Fruit fly (Drosophila melanogaster): ENCODE results near the gene CG14937.

CG14937 gene

dm6 chr2L:11807697-11808226 lies 13.9 kb upstream of the CG14937 start:
- TF ChIP-seq Ets98B (GFP tag; IDR thresholded peaks at IDR 0.05) (peak; percentile 25), fd96Ca (GFP tag; IDR thresholded peaks at IDR 0.05) (peak; percentile 60; the same call in 1 of the 3 replicates), Snoo (tag; optimal IDR thresholded peaks at IDR 0.05) (peak; percentile 5), CG4496 (GFP tag; IDR thresholded peaks at IDR 0.05) (peak; percentile 51; the same call in 1 of the 3 replicates), Pif1A (GFP tag; optimal IDR thresholded peaks at IDR 0.05) (no peak), D1 (tag; optimal IDR thresholded peaks at IDR 0.05) (no peak), Pif1B (GFP tag; optimal IDR thresholded peaks at IDR 0.05) (peak; percentile 44), CG8159 (tag; optimal IDR thresholded peaks at IDR 0.05) (no peak), gl (tag; optimal IDR thresholded peaks at IDR 0.05) (no peak), CG13204 (GFP tag; optimal IDR thresholded peaks at IDR 0.05) (peak; percentile 75), CG14655 (GFP tag; optimal IDR thresholded peaks at IDR 0.05) (peak; percentile 12), CG12605 (GFP tag; IDR thresholded peaks at IDR 0.05) (peak; percentile 50), CG8301 (tag; optimal IDR thresholded peaks at IDR 0.05) (no peak), CG32121 (GFP tag; IDR thresholded peaks at IDR 0.05) (peak; percentile 70), CG15710 (tag; optimal IDR thresholded peaks at IDR 0.05) (no peak), EcR (GFP tag; optimal IDR thresholded peaks at IDR 0.05) (peak; percentile 71), CG17806 (tag; optimal IDR thresholded peaks at IDR 0.05) (peak; percentile 9)

- peak; percentile 76 for TF ChIP-seq CG15710 (tag; optimal IDR thresholded peaks at IDR 0.05)
- TF ChIP-seq Snoo (tag; optimal IDR thresholded peaks at IDR 0.05), result peak; percentile 74
- peak; percentile 78 for TF ChIP-seq CG34367 (tag; optimal IDR thresholded peaks at IDR 0.05)
- peak; percentile 82 for TF ChIP-seq EcR (GFP tag; optimal IDR thresholded peaks at IDR 0.05)
- peak; percentile 92 for TF ChIP-seq CG4496 (GFP tag; IDR thresholded peaks at IDR 0.05)
- TF ChIP-seq CG10348 (GFP tag; IDR thresholded peaks at IDR 0.05), result no peak
- peak; percentile 72 for TF ChIP-seq CG8159 (tag; optimal IDR thresholded peaks at IDR 0.05)
- peak; percentile 80 for TF ChIP-seq Pif1B (GFP tag; optimal IDR thresholded peaks at IDR 0.05)
- peak; percentile 73 for TF ChIP-seq Pif1A (GFP tag; optimal IDR thresholded peaks at IDR 0.05)
- TF ChIP-seq D1 (tag; optimal IDR thresholded peaks at IDR 0.05), result no peak
- TF ChIP-seq CG17806 (tag; optimal IDR thresholded peaks at IDR 0.05), result peak; percentile 62
- TF ChIP-seq gl (tag; optimal IDR thresholded peaks at IDR 0.05), result peak; percentile 91
- TF ChIP-seq CG8301 (tag; optimal IDR thresholded peaks at IDR 0.05), result peak; percentile 76
- TF ChIP-seq CG13204 (GFP tag; optimal IDR thresholded peaks at IDR 0.05), result peak; percentile 93
- peak; percentile 83 for TF ChIP-seq CG14655 (GFP tag; optimal IDR thresholded peaks at IDR 0.05)
- peak; percentile 61 for TF ChIP-seq rn (GFP tag; IDR thresholded peaks at IDR 0.05)
- peak; percentile 83 for TF ChIP-seq Ets98B (GFP tag; IDR thresholded peaks at IDR 0.05)
- TF ChIP-seq CG32121 (GFP tag; IDR thresholded peaks at IDR 0.05), result peak; percentile 89
- TF ChIP-seq CG9948 (tag; optimal IDR thresholded peaks at IDR 0.05), result peak; percentile 63
- peak; percentile 83 for TF ChIP-seq fd96Ca (GFP tag; IDR thresholded peaks at IDR 0.05)
- TF ChIP-seq CG12605 (GFP tag; IDR thresholded peaks at IDR 0.05), result peak; percentile 87
Measured at dm6 chr2L:11806701-11807674, 13.1 kb upstream of the CG14937 start.

- TF ChIP-seq gl (tag; optimal IDR thresholded peaks at IDR 0.05), result no peak
- peak; percentile 47; the same call in 1 of the 2 replicates for TF ChIP-seq CG12605 (GFP tag; IDR thresholded peaks at IDR 0.05)
- no peak for TF ChIP-seq CG17806 (tag; optimal IDR thresholded peaks at IDR 0.05)
- TF ChIP-seq CG4496 (GFP tag; IDR thresholded peaks at IDR 0.05), result peak; percentile 54; the same call in 1 of the 3 replicates
- TF ChIP-seq EcR (GFP tag; optimal IDR thresholded peaks at IDR 0.05), result peak; percentile 24
- no peak for TF ChIP-seq Pif1B (GFP tag; optimal IDR thresholded peaks at IDR 0.05)
- 0 out of 3 replicates have a peak, but pooled peaks have one; percentile 46 for TF ChIP-seq fd96Ca (GFP tag; IDR thresholded peaks at IDR 0.05)
Measured at dm6 chr2L:11806022-11806700, 12.3 kb upstream of the CG14937 start.

dm6 chr2L:11804228-11805044 lies 10.6 kb upstream of the CG14937 start:
- no peak for TF ChIP-seq CG12605 (GFP tag; IDR thresholded peaks at IDR 0.05)
- no peak for TF ChIP-seq Snoo (tag; optimal IDR thresholded peaks at IDR 0.05)
- TF ChIP-seq CG15710 (tag; optimal IDR thresholded peaks at IDR 0.05), result no peak
- peak; percentile 22; the same call in 1 of the 3 replicates for TF ChIP-seq fd96Ca (GFP tag; IDR thresholded peaks at IDR 0.05)
- no peak for TF ChIP-seq CG17806 (tag; optimal IDR thresholded peaks at IDR 0.05)
- peak; percentile 2 for TF ChIP-seq CG8159 (tag; optimal IDR thresholded peaks at IDR 0.05)
- TF ChIP-seq CG14655 (GFP tag; optimal IDR thresholded peaks at IDR 0.05), result peak; percentile 13
- TF ChIP-seq gl (tag; optimal IDR thresholded peaks at IDR 0.05), result no peak
- peak; percentile 13 for TF ChIP-seq Pif1B (GFP tag; optimal IDR thresholded peaks at IDR 0.05)
- TF ChIP-seq CG32121 (GFP tag; IDR thresholded peaks at IDR 0.05), result 0 out of 2 replicates have a peak, but pooled peaks have one; percentile 19
- no peak for TF ChIP-seq Pif1A (GFP tag; optimal IDR thresholded peaks at IDR 0.05)
- TF ChIP-seq CG4496 (GFP tag; IDR thresholded peaks at IDR 0.05), result peak; percentile 62; the same call in 2 of the 3 replicates
- peak; percentile 52 for TF ChIP-seq CG13204 (GFP tag; optimal IDR thresholded peaks at IDR 0.05)

All from whole organism, pupa.